Worm (Caenorhabditis elegans): ENCODE measurements around the gene Y42G9A.1.
A peak's percentile ranks its signal among the peaks of the same experiment; 100 is the strongest.

The Y42G9A.1 gene

ce11 chrIII:6165240-6165639 is 15.5 kb downstream of the Y42G9A.1 start:
- peak; percentile 7 for TF ChIP-seq chd-7 (tag; optimal IDR thresholded peaks at IDR 0.05)
- TF ChIP-seq ztf-26 (tag; optimal IDR thresholded peaks at IDR 0.05), result peak; percentile 3
- no peak for TF ChIP-seq Y53F4B.3 (GFP tag; IDR thresholded peaks at IDR 0.05)
- peak; percentile 9; the same call in 1 of the 2 replicates for TF ChIP-seq ekl-4 (GFP tag; IDR thresholded peaks at IDR 0.05)
- TF ChIP-seq K11D2.4 (GFP tag; IDR thresholded peaks at IDR 0.05), result no peak

- TF ChIP-seq nfyb-1 (GFP tag; IDR thresholded peaks at IDR 0.05) (peak; percentile 20; the same call in 1 of the 2 replicates), B0035.1 (tag; optimal IDR thresholded peaks at IDR 0.05) (no peak)
Measured at ce11 chrIII:6166634-6167033, 16.9 kb downstream of the Y42G9A.1 start.

- TF ChIP-seq B0019.2 (GFP tag; conservative IDR thresholded peaks at IDR 0.05), result no peak
- no peak for TF ChIP-seq sdz-38 (tag; optimal IDR thresholded peaks at IDR 0.05)
- TF ChIP-seq zim-3 (tag; optimal IDR thresholded peaks at IDR 0.05), result peak; percentile 14
- TF ChIP-seq lin-26 (GFP tag; IDR thresholded peaks at IDR 0.05), result no peak
- TF ChIP-seq cebp-2 (GFP tag; IDR thresholded peaks at IDR 0.05), result no peak
- peak; percentile 30; the same call in 1 of the 2 replicates for TF ChIP-seq dox-1 (GFP tag; IDR thresholded peaks at IDR 0.05)
- peak; percentile 61 for TF ChIP-seq attf-5 (GFP tag; optimal IDR thresholded peaks at IDR 0.05)
- TF ChIP-seq pbrm-1 (GFP tag; IDR thresholded peaks at IDR 0.05), result no peak
- no peak for TF ChIP-seq B0261.1 (tag; optimal IDR thresholded peaks at IDR 0.05)
- 0 out of 2 replicates have a peak, but pooled peaks have one; percentile 46 for TF ChIP-seq F39B2.1 (GFP tag; IDR thresholded peaks at IDR 0.05)
- TF ChIP-seq cebp-1 (GFP tag; IDR thresholded peaks at IDR 0.05), result no peak
- TF ChIP-seq cebp-1 (tag; optimal IDR thresholded peaks at IDR 0.05), result peak; percentile 44
- no peak for TF ChIP-seq rpc-1 (optimal IDR thresholded peaks at IDR 0.05)
- no peak for TF ChIP-seq rpc-1 (tag; optimal IDR thresholded peaks at IDR 0.05)
- 0 out of 2 replicates have a peak, but pooled peaks have one; percentile 23 for TF ChIP-seq Y95B8A.8 (GFP tag; IDR thresholded peaks at IDR 0.05)
- no peak for TF ChIP-seq gei-17 (GFP tag; optimal IDR thresholded peaks at IDR 0.05)
- TF ChIP-seq sea-2 (GFP tag; IDR thresholded peaks at IDR 0.05), result no peak
- TF ChIP-seq pha-4 (tag; optimal IDR thresholded peaks at IDR 0.05), result no peak
- TF ChIP-seq ztf-6 (GFP tag; IDR thresholded peaks at IDR 0.05), result no peak
- peak; percentile 78 for TF ChIP-seq ama-1 (optimal IDR thresholded peaks at IDR 0.05)
- no peak for TF ChIP-seq ama-1 (GFP tag; optimal IDR thresholded peaks at IDR 0.05)
- TF ChIP-seq ceh-27 (GFP tag; optimal IDR thresholded peaks at IDR 0.05), result no peak
- TF ChIP-seq madf-3 (GFP tag; IDR thresholded peaks at IDR 0.05), result no peak
Measured at ce11 chrIII:6168497-6169227, 18.9 kb downstream of the Y42G9A.1 start, which contains the start of gene efk-1. TSS of gene efk-1 (minus strand) at chrIII:6168547.

DNA sequence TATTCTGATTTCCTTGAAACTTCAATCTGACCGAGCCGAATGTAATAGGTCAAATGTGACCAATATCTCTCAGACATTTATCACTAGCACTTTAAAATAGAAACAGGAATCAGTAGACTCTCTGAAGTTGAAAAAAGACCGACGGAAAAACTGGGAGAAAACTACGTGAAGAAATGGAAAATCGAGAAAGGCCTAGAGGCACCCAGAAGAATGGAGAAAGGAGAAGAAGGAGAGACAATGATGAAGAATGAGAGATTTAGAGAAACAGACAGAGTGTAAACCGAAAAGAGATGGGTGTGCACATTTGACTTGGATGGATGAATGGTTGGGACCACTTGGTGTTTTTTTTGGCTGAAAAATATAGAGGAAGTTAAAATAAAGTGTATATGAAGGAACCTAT is 20.3 kb downstream of the Y42G9A.1 start:
- no peak for TF ChIP-seq ztf-6 (GFP tag; IDR thresholded peaks at IDR 0.05)
- TF ChIP-seq fkh-3 (tag; optimal IDR thresholded peaks at IDR 0.05), result no peak
- TF ChIP-seq mcd-1 (GFP tag; IDR thresholded peaks at IDR 0.05), result no peak
- no peak for TF ChIP-seq cebp-1 (GFP tag; IDR thresholded peaks at IDR 0.05)
- peak; percentile 24 for TF ChIP-seq cebp-1 (tag; optimal IDR thresholded peaks at IDR 0.05)
- TF ChIP-seq nhr-27 (tag; optimal IDR thresholded peaks at IDR 0.05), result no peak
- no peak for TF ChIP-seq nhr-120 (GFP tag; IDR thresholded peaks at IDR 0.05)
- peak; percentile 4 for TF ChIP-seq tbp1 (GFP tag; optimal IDR thresholded peaks at IDR 0.05)
- TF ChIP-seq K11D2.4 (GFP tag; IDR thresholded peaks at IDR 0.05), result no peak
- no peak for TF ChIP-seq mel-28 (tag; optimal IDR thresholded peaks at IDR 0.05; ENCODE audit: borderline replicate concordance)
- no peak for TF ChIP-seq ztf-26 (tag; optimal IDR thresholded peaks at IDR 0.05)
- TF ChIP-seq F37B4.10 (GFP tag; IDR thresholded peaks at IDR 0.05), result no peak
- TF ChIP-seq egrh-3 (GFP tag; IDR thresholded peaks at IDR 0.05), result 0 out of 2 replicates have a peak, but pooled peaks have one; percentile 20
- TF ChIP-seq hsf-1 (GFP tag; IDR thresholded peaks at IDR 0.05), result peak; percentile 84
- TF ChIP-seq rpc-1 (optimal IDR thresholded peaks at IDR 0.05), result peak; percentile 51
- TF ChIP-seq rpc-1 (tag; optimal IDR thresholded peaks at IDR 0.05), result no peak
- no peak for TF ChIP-seq pbrm-1 (GFP tag; IDR thresholded peaks at IDR 0.05)
- TF ChIP-seq bed-2 (GFP tag; IDR thresholded peaks at IDR 0.05), result no peak
- TF ChIP-seq dox-1 (GFP tag; IDR thresholded peaks at IDR 0.05), result peak; percentile 7; the same call in 1 of the 2 replicates
- TF ChIP-seq ztf-28 (GFP tag; IDR thresholded peaks at IDR 0.05), result no peak
- no peak for TF ChIP-seq B0035.1 (tag; optimal IDR thresholded peaks at IDR 0.05)
- TF ChIP-seq ztf-22 (GFP tag; optimal IDR thresholded peaks at IDR 0.05), result no peak
- TF ChIP-seq Y95B8A.8 (GFP tag; IDR thresholded peaks at IDR 0.05), result no peak
- TF ChIP-seq F23B12.7 (tag; optimal IDR thresholded peaks at IDR 0.05; ENCODE audit: insufficient read depth), result no peak
- TF ChIP-seq madf-10 (tag; optimal IDR thresholded peaks at IDR 0.05), result no peak
